Worm (Caenorhabditis elegans): Measurements from ENCODE around the gene F43G6.17.

DNA sequence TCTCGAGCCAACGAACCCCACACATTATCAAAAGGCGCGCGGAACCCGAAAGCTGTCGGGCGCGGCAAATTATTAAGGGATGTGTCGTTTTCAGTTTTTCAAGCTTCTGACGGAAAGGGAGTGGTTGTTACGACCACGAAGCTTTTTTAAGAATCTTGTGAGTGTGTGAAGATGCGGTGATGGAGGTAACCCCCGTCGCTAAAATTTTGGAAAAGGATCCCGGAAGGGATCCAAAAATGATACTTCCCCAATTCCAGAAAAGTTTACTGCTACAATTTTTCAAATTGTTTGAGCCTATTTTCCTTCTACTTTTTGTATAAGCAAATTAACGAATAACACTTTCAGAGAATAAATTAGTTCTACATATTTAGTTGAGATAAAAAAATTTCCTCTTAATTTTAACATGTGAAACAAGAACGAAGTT is 45.9 kb upstream of the F43G6.17 start:
- TF ChIP-seq fkh-10 (GFP tag; optimal IDR thresholded peaks at IDR 0.05): no peak
- no peak for TF ChIP-seq syd-9 (tag; optimal IDR thresholded peaks at IDR 0.05)
- no peak for TF ChIP-seq fax-1 (tag; optimal IDR thresholded peaks at IDR 0.05)

All from whole organism, late embryonic.